Fruit fly (Drosophila melanogaster) whole organism, embryonic: ENCODE data around the gene CG4467.

Experiments used
- B-H2 ChIP-seq: fragments of 200-800 bp; sonication (Bioruptor generic); optimal IDR thresholded peaks from 2 replicates; lab custom pipeline; 2018; ENCODE audit warnings: missing biosample characterization, mild to moderate bottlenecking, missing genetic modification characterization
- CG11504 ChIP-seq: fragments of 200-800 bp; sonication (Bioruptor generic); optimal IDR thresholded peaks from 3 replicates; lab custom pipeline; 2019; ENCODE audit warnings: missing biosample characterization, mild to moderate bottlenecking, missing genetic modification characterization, moderate library complexity
- CG12155 ChIP-seq: fragments of 200-800 bp; sonication (Bioruptor generic); optimal IDR thresholded peaks from 3 replicates; lab custom pipeline; 2016; ENCODE audit warnings: missing biosample characterization, missing genetic modification characterization
- CG13296 ChIP-seq: fragments of 200-800 bp; sonication (Bioruptor generic); optimal IDR thresholded peaks from 3 replicates; lab custom pipeline; 2018; ENCODE audit warnings: missing biosample characterization, mild to moderate bottlenecking, missing genetic modification characterization
- CG14050 ChIP-seq: fragments of 200-800 bp; sonication (Bioruptor generic); IDR thresholded peaks from 3 replicates; pipeline ENCODE4 v1.3.6; 2022; ENCODE audit warnings: missing biosample characterization, missing genetic modification characterization
- CG15479 ChIP-seq: fragments of 200-800 bp; sonication (Bioruptor generic); optimal IDR thresholded peaks from 3 replicates; lab custom pipeline; 2019; ENCODE audit warnings: missing biosample characterization, mild to moderate bottlenecking, missing genetic modification characterization, moderate library complexity
- CG1602 ChIP-seq: fragments of 200-800 bp; sonication (Bioruptor generic); optimal IDR thresholded peaks from 3 replicates; lab custom pipeline; 2016; ENCODE audit warnings: missing biosample characterization, missing genetic modification characterization
- CG18599 ChIP-seq: fragments of 200-800 bp; sonication (Bioruptor generic); optimal IDR thresholded peaks from 3 replicates; lab custom pipeline; 2017; ENCODE audit warnings: missing biosample characterization, missing genetic modification characterization, mild to moderate bottlenecking, moderate library complexity, missing genetic modification reagents
- CG2678 ChIP-seq: fragments of 200-800 bp; sonication (Bioruptor generic); optimal IDR thresholded peaks from 3 replicates; lab custom pipeline; 2019; ENCODE audit warnings: missing biosample characterization, mild to moderate bottlenecking, missing genetic modification characterization, moderate library complexity
- CG2712 ChIP-seq: fragments of 200-800 bp; optimal IDR thresholded peaks from 3 replicates; lab custom pipeline; 2019; ENCODE audit warnings: missing biosample characterization, mild to moderate bottlenecking, missing genetic modification characterization, moderate library complexity
- CG3065 ChIP-seq: fragments of 200-800 bp; sonication (Bioruptor generic); optimal IDR thresholded peaks from 2 replicates; lab custom pipeline; 2016; ENCODE audit warnings: missing biosample characterization, missing genetic modification characterization
- CG4424 ChIP-seq: fragments of 200-800 bp; sonication (Bioruptor generic); optimal IDR thresholded peaks from 3 replicates; lab custom pipeline; 2016; ENCODE audit warnings: missing biosample characterization, missing genetic modification characterization
- CG6813 ChIP-seq: fragments of 200-800 bp; sonication (Bioruptor generic); optimal IDR thresholded peaks from 2 replicates; lab custom pipeline; 2017; ENCODE audit warnings: missing biosample characterization, missing genetic modification characterization, mild to moderate bottlenecking, moderate library complexity, missing genetic modification reagents
- CG6854 ChIP-seq: fragments of 200-800 bp; sonication (Bioruptor generic); optimal IDR thresholded peaks from 3 replicates; lab custom pipeline; 2017; ENCODE audit warnings: missing biosample characterization, mild to moderate bottlenecking, missing genetic modification characterization
- CG9215 ChIP-seq: fragments of 200-800 bp; sonication (Bioruptor generic); IDR thresholded peaks from 2 replicates; pipeline ENCODE4 v1.3.6; 2022; ENCODE audit warnings: missing biosample characterization, missing genetic modification characterization
- CG9932 ChIP-seq: fragments of 200-800 bp; sonication (Bioruptor generic); IDR thresholded peaks from 2 replicates; pipeline ENCODE4 v1.3.6; 2022; ENCODE audit warnings: missing biosample characterization, missing genetic modification characterization
- Camta ChIP-seq: fragments of 200-800 bp; sonication (Bioruptor generic); optimal IDR thresholded peaks from 2 replicates; lab custom pipeline; 2016; ENCODE audit warnings: missing biosample characterization, missing genetic modification characterization
- Deaf1 ChIP-seq: fragments of 200-800 bp; optimal IDR thresholded peaks from 3 replicates; lab custom pipeline; 2019; ENCODE audit warnings: missing biosample characterization, mild to moderate bottlenecking, missing genetic modification characterization, moderate library complexity
- Fer3 ChIP-seq: fragments of 200-800 bp; sonication (Bioruptor generic); optimal IDR thresholded peaks from 2 replicates; lab custom pipeline; 2018; ENCODE audit warnings: missing biosample characterization, mild to moderate bottlenecking, missing genetic modification characterization, moderate library complexity
- HmgZ ChIP-seq: fragments of 200-800 bp; sonication (Bioruptor generic); optimal IDR thresholded peaks from 2 replicates; lab custom pipeline; 2018; ENCODE audit warnings: missing biosample characterization, mild to moderate bottlenecking, missing genetic modification characterization
- Hr3 ChIP-seq: fragments of 200-800 bp; sonication (Bioruptor generic); optimal IDR thresholded peaks from 3 replicates; lab custom pipeline; 2016; ENCODE audit warnings: missing biosample characterization, missing genetic modification characterization
- Hr51 ChIP-seq, 2 experiments: fragments of 200-800 bp; sonication (Bioruptor generic); optimal IDR thresholded peaks; 2 replicates in 1 of 2; 3 replicates in 1 of 2; lab custom pipeline; 2016 to 2018; ENCODE audit warnings: missing biosample characterization in 2 of 2, missing genetic modification characterization in 2 of 2, mild to moderate bottlenecking in 1 of 2, moderate library complexity in 1 of 2
- Max ChIP-seq: fragments of 200-800 bp; sonication (Bioruptor generic); optimal IDR thresholded peaks from 2 replicates; lab custom pipeline; 2016; ENCODE audit warnings: missing biosample characterization, mild to moderate bottlenecking, missing genetic modification characterization
- Nf-YA ChIP-seq: fragments of 200-800 bp; sonication (Bioruptor generic); IDR thresholded peaks from 2 replicates; pipeline ENCODE4 v1.3.6; 2022; ENCODE audit warnings: missing biosample characterization, missing genetic modification characterization
- Oli ChIP-seq: fragments of 200-800 bp; sonication (Bioruptor generic); optimal IDR thresholded peaks from 2 replicates; lab custom pipeline; 2018; ENCODE audit warnings: missing biosample characterization, mild to moderate bottlenecking, missing genetic modification characterization, moderate library complexity
- Rfx ChIP-seq: fragments of 200-800 bp; sonication (Bioruptor generic); IDR thresholded peaks from 2 replicates; pipeline ENCODE4 v1.3.6; 2022; ENCODE audit warnings: missing biosample characterization, missing genetic modification characterization
- Scr ChIP-seq: fragments of 200-800 bp; sonication (Bioruptor generic); IDR thresholded peaks from 2 replicates; pipeline ENCODE4 v1.3.6; 2022; ENCODE audit warnings: missing biosample characterization, missing genetic modification characterization; ENCODE audit not compliant: partially characterized antibody
- Sox102F ChIP-seq: fragments of 200-800 bp; sonication (Bioruptor generic); optimal IDR thresholded peaks from 2 replicates; lab custom pipeline; 2018; ENCODE audit warnings: missing biosample characterization, mild to moderate bottlenecking, missing genetic modification characterization, moderate library complexity
- Ssrp ChIP-seq: fragments of 200-800 bp; sonication (Bioruptor generic); optimal IDR thresholded peaks from 2 replicates; lab custom pipeline; 2018; ENCODE audit warnings: missing biosample characterization, mild to moderate bottlenecking, missing genetic modification characterization, moderate library complexity
- Tbp ChIP-seq: fragments of >200 bp; optimal IDR thresholded peaks from 2 replicates; lab custom pipeline; 2018; ENCODE audit warnings: missing biosample characterization, missing genetic modification characterization
- ab ChIP-seq: fragments of 200-800 bp; sonication (Bioruptor generic); optimal IDR thresholded peaks from 2 replicates; lab custom pipeline; 2016; ENCODE audit warnings: missing biosample characterization, missing genetic modification characterization
- ara ChIP-seq: fragments of 200-800 bp; sonication (Bioruptor generic); IDR thresholded peaks from 2 replicates; pipeline ENCODE4 v1.3.6; 2022; ENCODE audit warnings: missing biosample characterization, missing genetic modification characterization
- ci ChIP-seq: fragments of 200-800 bp; sonication (Bioruptor generic); IDR thresholded peaks from 3 replicates; pipeline ENCODE4 v1.3.6; 2022; ENCODE audit warnings: missing biosample characterization, missing genetic modification characterization
- crol ChIP-seq: fragments of 200-800 bp; sonication (Bioruptor generic); IDR thresholded peaks from 2 replicates; pipeline ENCODE4 v1.3.6; 2022; ENCODE audit warnings: missing biosample characterization, missing genetic modification characterization
- dmrt11E ChIP-seq: fragments of 200-800 bp; sonication (Bioruptor generic); optimal IDR thresholded peaks from 3 replicates; lab custom pipeline; 2018; ENCODE audit warnings: missing biosample characterization, mild to moderate bottlenecking, missing genetic modification characterization, moderate library complexity
- dmrt99B ChIP-seq: fragments of 200-800 bp; sonication (Bioruptor generic); optimal IDR thresholded peaks from 2 replicates; lab custom pipeline; 2018; ENCODE audit warnings: missing biosample characterization, mild to moderate bottlenecking, missing genetic modification characterization, moderate library complexity
- fd3F ChIP-seq: fragments of 200-800 bp; sonication (Bioruptor generic); optimal IDR thresholded peaks from 2 replicates; lab custom pipeline; 2018; ENCODE audit warnings: missing biosample characterization, mild to moderate bottlenecking, missing genetic modification characterization, moderate library complexity
- fd96Cb ChIP-seq: fragments of 200-800 bp; sonication (Bioruptor generic); optimal IDR thresholded peaks from 2 replicates; lab custom pipeline; 2018; ENCODE audit warnings: missing biosample characterization, mild to moderate bottlenecking, missing genetic modification characterization, moderate library complexity
- fu2 ChIP-seq: fragments of 200-800 bp; sonication (Bioruptor generic); optimal IDR thresholded peaks from 2 replicates; lab custom pipeline; 2016; ENCODE audit warnings: missing biosample characterization, missing genetic modification characterization
- lab ChIP-seq: fragments of 200-800 bp; sonication (Bioruptor generic); optimal IDR thresholded peaks from 3 replicates; lab custom pipeline; 2017; ENCODE audit warnings: missing biosample characterization, missing genetic modification characterization, mild to moderate bottlenecking, moderate library complexity, missing genetic modification reagents
- lola ChIP-seq, 3 experiments: fragments of >200 bp in 2 of 3; fragments of 200-800 bp in 1 of 3; sonication (Bioruptor generic) in 1 of 3; optimal IDR thresholded peaks; 2 replicates each; lab custom pipeline; 2017 to 2019; ENCODE audit warnings: missing biosample characterization in 3 of 3, missing genetic modification characterization in 3 of 3, mild to moderate bottlenecking in 1 of 3, moderate library complexity in 1 of 3
- onecut ChIP-seq: fragments of 200-800 bp; sonication (Bioruptor generic); IDR thresholded peaks from 2 replicates; pipeline ENCODE4 v1.3.6; 2022; ENCODE audit warnings: missing biosample characterization, missing genetic modification characterization
- sens-2 ChIP-seq: fragments of 200-800 bp; sonication (Bioruptor generic); IDR thresholded peaks from 2 replicates; pipeline ENCODE4 v1.3.6; 2022; ENCODE audit warnings: missing biosample characterization, missing genetic modification characterization
- sna ChIP-seq: fragments of 200-800 bp; sonication (Bioruptor generic); IDR thresholded peaks from 2 replicates; pipeline ENCODE4 v1.3.6; 2022; ENCODE audit warnings: missing biosample characterization, missing genetic modification characterization; ENCODE audit not compliant: partially characterized antibody
- sob ChIP-seq: fragments of 200-800 bp; sonication (Bioruptor generic); IDR thresholded peaks from 2 replicates; pipeline ENCODE4 v1.3.6; 2022; ENCODE audit warnings: missing biosample characterization, missing genetic modification characterization
- sqz ChIP-seq: fragments of 200-800 bp; sonication (Bioruptor generic); optimal IDR thresholded peaks from 3 replicates; lab custom pipeline; 2018; ENCODE audit warnings: missing biosample characterization, mild to moderate bottlenecking, missing genetic modification characterization
- tio ChIP-seq: fragments of 200-800 bp; sonication (Bioruptor generic); optimal IDR thresholded peaks from 2 replicates; lab custom pipeline; 2017; ENCODE audit warnings: missing biosample characterization, missing genetic modification characterization, inconsistent platforms
- trem ChIP-seq: fragments of 200-800 bp; optimal IDR thresholded peaks from 3 replicates; lab custom pipeline; 2019; ENCODE audit warnings: missing biosample characterization, mild to moderate bottlenecking, missing genetic modification characterization, moderate library complexity
- zen2 ChIP-seq: fragments of 200-800 bp; sonication (Bioruptor generic); IDR thresholded peaks from 3 replicates; pipeline ENCODE4 v1.3.6; 2022; ENCODE audit warnings: missing biosample characterization, missing genetic modification characterization; ENCODE audit not compliant: partially characterized antibody

The CG4467 gene

DNA sequence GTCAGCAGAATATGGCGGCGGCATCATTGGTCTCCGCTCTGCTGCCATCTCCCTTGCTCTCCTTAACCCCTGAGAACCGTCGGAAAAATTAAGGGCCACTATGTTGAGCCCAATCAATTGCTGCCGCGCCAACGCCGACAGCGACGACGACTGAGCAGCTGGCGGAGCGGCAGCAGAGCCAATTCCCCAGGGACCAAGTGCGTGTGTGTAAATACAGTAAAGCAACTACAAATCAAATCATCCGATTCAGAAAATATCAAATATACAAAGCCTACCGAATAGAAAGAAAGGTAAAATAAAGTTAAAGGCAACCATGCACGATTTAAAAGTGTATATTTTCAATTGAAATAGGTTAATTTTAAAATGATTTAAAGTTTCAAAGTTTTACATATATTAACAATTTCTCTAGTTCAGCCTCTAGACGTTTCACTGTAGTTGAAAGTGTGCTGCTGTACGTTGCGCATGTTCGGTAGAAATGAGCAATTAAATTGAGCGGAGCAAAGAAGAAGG is 36.9 kb downstream of the CG4467 start (continued):
- TF ChIP-seq fd3F (GFP tag; lab: Kevin White, UChicago) = peak; percentile 2
- TF ChIP-seq sob (GFP tag; lab: Robert Waterston, UW) = peak; percentile 59; the same call in 1 of the 2 replicates
- TF ChIP-seq CG3065 (GFP tag; lab: Kevin White, UChicago) = no peak
- TF ChIP-seq CG1602 (GFP tag; lab: Kevin White, UChicago) = peak; percentile 8
- peak; percentile 24 for TF ChIP-seq fd96Cb (tag; lab: Kevin White, UChicago)
- TF ChIP-seq Max = peak; percentile 38
- TF ChIP-seq Hr51 (GFP tag; optimal IDR thresholded peaks at IDR 0.05; lab: Kevin White, UChicago) = peak in 1 of 2 experiments; percentile 40
- peak; percentile 4 for TF ChIP-seq CG4424 (GFP tag; lab: Kevin White, UChicago)
- TF ChIP-seq Fer3 (tag; lab: Kevin White, UChicago) = peak; percentile 55
- TF ChIP-seq CG18599 (GFP tag; lab: Kevin White, UChicago) = peak; percentile 88
- TF ChIP-seq dmrt99B (tag; lab: Kevin White, UChicago) = peak; percentile 71
- no peak for TF ChIP-seq Ssrp (tag; lab: Kevin White, UChicago)
- TF ChIP-seq Deaf1 (tag; lab: Kevin White, UChicago) = peak; percentile 50
- peak; percentile 59 for TF ChIP-seq CG9932 (GFP tag; lab: Robert Waterston, UW)
- TF ChIP-seq sna (GFP tag; lab: Robert Waterston, UW) = no peak
- TF ChIP-seq CG15479 = no peak
- peak; percentile 56 for TF ChIP-seq CG13296 (GFP tag; lab: Kevin White, UChicago)
- TF ChIP-seq CG11504 = peak; percentile 71
- no peak for TF ChIP-seq sens-2 (GFP tag; lab: Robert Waterston, UW)
- TF ChIP-seq crol = no peak
- peak; percentile 53 for TF ChIP-seq Oli
- peak; percentile 72 for TF ChIP-seq CG2712 (tag; lab: Kevin White, UChicago)
- TF ChIP-seq Hr3 (GFP tag; lab: Kevin White, UChicago) = peak; percentile 2
- TF ChIP-seq Nf-YA (GFP tag; lab: Robert Waterston, UW) = no peak; the same call in 1 of the 2 replicates
- TF ChIP-seq Rfx (GFP tag; lab: Robert Waterston, UW) = peak; percentile 52
- TF ChIP-seq zen2 = no peak
- peak; percentile 3 for TF ChIP-seq tio
- no peak for TF ChIP-seq ab (GFP tag; lab: Kevin White, UChicago)
- peak; percentile 43 for TF ChIP-seq Sox102F (GFP tag; lab: Kevin White, UChicago)
- no peak for TF ChIP-seq Tbp
- TF ChIP-seq trem (tag; lab: Kevin White, UChicago) = peak; percentile 39
- TF ChIP-seq CG6854 = peak; percentile 41
- peak; percentile 81 for TF ChIP-seq CG2678 (tag; lab: Kevin White, UChicago)
- peak; percentile 29 for TF ChIP-seq HmgZ (tag; lab: Kevin White, UChicago)
- TF ChIP-seq Scr (GFP tag; lab: Robert Waterston, UW) = no peak
- peak; percentile 41 for TF ChIP-seq CG12155 (GFP tag; lab: Kevin White, UChicago)
- TF ChIP-seq sqz (GFP tag; lab: Kevin White, UChicago) = peak; percentile 12
- TF ChIP-seq fu2 = no peak
- peak; percentile 39 for TF ChIP-seq CG6813 (GFP tag; lab: Kevin White, UChicago)
- TF ChIP-seq CG9215 (GFP tag; lab: Robert Waterston, UW) = peak; percentile 46; the same call in 1 of the 2 replicates
- peak; percentile 41 for TF ChIP-seq Camta
- TF ChIP-seq ara (GFP tag; lab: Robert Waterston, UW) = no peak; the same call in 1 of the 2 replicates
- TF ChIP-seq lola (GFP tag; optimal IDR thresholded peaks at IDR 0.05; lab: Kevin White, UChicago) = peak in 1 of 3 experiments; percentile 50
- peak; percentile 47 for TF ChIP-seq dmrt11E (tag; lab: Kevin White, UChicago)
- peak; percentile 39; the same call in 1 of the 3 replicates for TF ChIP-seq CG14050
- TF ChIP-seq lab = peak; percentile 85
- peak; percentile 24; the same call in 1 of the 2 replicates for TF ChIP-seq onecut (GFP tag; lab: Robert Waterston, UW)
- peak; percentile 1 for TF ChIP-seq B-H2 (GFP tag; lab: Kevin White, UChicago)
- TF ChIP-seq ci (GFP tag; lab: Robert Waterston, UW) = no peak
